Fruit fly (Drosophila melanogaster) whole organism, wandering third instar larva: ENCODE results near the gene CG32537.

Experiments used
- Abd-B ChIP-seq: fragments of >200 bp; optimal IDR thresholded peaks from 2 replicates; lab custom pipeline; 2017; ENCODE audit warnings: missing biosample characterization, missing genetic modification characterization
- CG32264 ChIP-seq: fragments of 200-800 bp; sonication (Bioruptor generic); optimal IDR thresholded peaks from 2 replicates; lab custom pipeline; 2016; ENCODE audit warnings: missing biosample characterization, missing genetic modification characterization
- CG9705 ChIP-seq: fragments of 200-800 bp; sonication (Bioruptor generic); optimal IDR thresholded peaks from 2 replicates; lab custom pipeline; 2018; ENCODE audit warnings: missing biosample characterization, mild to moderate bottlenecking, missing genetic modification characterization
- CrebA ChIP-seq: fragments of 200-800 bp; sonication (Bioruptor generic); optimal IDR thresholded peaks from 2 replicates; lab custom pipeline; 2016; ENCODE audit warnings: missing biosample characterization, mild to moderate bottlenecking, missing genetic modification characterization, borderline replicate concordance
- Dfd ChIP-seq: fragments of >200 bp; optimal IDR thresholded peaks from 2 replicates; lab custom pipeline; 2017; ENCODE audit warnings: missing biosample characterization, missing genetic modification characterization
- Dif ChIP-seq: fragments of 200-275, 200-300 bp; sonication (Bioruptor generic); optimal IDR thresholded peaks from 2 replicates; lab custom pipeline; 2018; ENCODE audit warnings: missing biosample characterization, missing genetic modification characterization; ENCODE audit not compliant: partially characterized antibody
- GATAd ChIP-seq: sonication (Bioruptor generic); optimal IDR thresholded peaks from 2 replicates; lab custom pipeline; 2016; ENCODE audit warnings: missing biosample characterization, missing genetic modification characterization
- HLH106 ChIP-seq: fragments of 200-800 bp; optimal IDR thresholded peaks from 3 replicates; lab custom pipeline; 2019; ENCODE audit warnings: missing biosample characterization, mild to moderate bottlenecking, missing genetic modification characterization, moderate library complexity
- Hnf4 ChIP-seq: fragments of 200-800 bp; sonication (Bioruptor generic); optimal IDR thresholded peaks from 2 replicates; lab custom pipeline; 2016; ENCODE audit warnings: missing biosample characterization, mild to moderate bottlenecking, missing genetic modification characterization
- Hr78 ChIP-seq: fragments of >200 bp; optimal IDR thresholded peaks from 2 replicates; lab custom pipeline; 2017; ENCODE audit warnings: missing biosample characterization, missing genetic modification characterization
- Hr83 ChIP-seq: fragments of 200-300 bp; sonication (Bioruptor generic); optimal IDR thresholded peaks from 2 replicates; lab custom pipeline; 2016; ENCODE audit warnings: missing biosample characterization, mild to moderate bottlenecking, missing genetic modification characterization, moderate library complexity; ENCODE audit not compliant: poor library complexity, severe bottlenecking
- Jra ChIP-seq: sonication (Bioruptor generic); optimal IDR thresholded peaks from 2 replicates; lab custom pipeline; 2016; ENCODE audit warnings: missing biosample characterization, missing genetic modification characterization
- Mio ChIP-seq: sonication (Bioruptor generic); optimal IDR thresholded peaks from 2 replicates; lab custom pipeline; 2016; ENCODE audit warnings: missing biosample characterization, missing genetic modification characterization
- N ChIP-seq: fragments of >200 bp; optimal IDR thresholded peaks from 2 replicates; lab custom pipeline; 2018; ENCODE audit warnings: missing biosample characterization, missing external identifiers, missing genetic modification characterization
- OdsH ChIP-seq: fragments of 200-800 bp; sonication (Bioruptor generic); optimal IDR thresholded peaks from 2 replicates; lab custom pipeline; 2016; ENCODE audit warnings: missing biosample characterization, mild to moderate bottlenecking, missing genetic modification characterization
- Rel ChIP-seq, 2 experiments: fragments of 200-800 bp; sonication (Bioruptor generic) in 1 of 2; optimal IDR thresholded peaks; 2 replicates in 1 of 2; 3 replicates in 1 of 2; lab custom pipeline; 2016 to 2019; ENCODE audit warnings: mild to moderate bottlenecking in 2 of 2, missing biosample characterization in 2 of 2, missing genetic modification characterization in 2 of 2, moderate library complexity in 1 of 2
- Vsx2 ChIP-seq: fragments of 200-300, 225-300 bp; sonication (Bioruptor generic); optimal IDR thresholded peaks from 2 replicates; lab custom pipeline; 2018; ENCODE audit warnings: missing biosample characterization, missing genetic modification characterization; ENCODE audit not compliant: partially characterized antibody
- br ChIP-seq: fragments of 200-800 bp; sonication (Bioruptor generic); optimal IDR thresholded peaks from 2 replicates; lab custom pipeline; 2016; ENCODE audit warnings: missing biosample characterization, missing genetic modification characterization
- brk ChIP-seq: fragments of 200-800 bp; sonication (Bioruptor generic); optimal IDR thresholded peaks from 2 replicates; lab custom pipeline; 2016; ENCODE audit warnings: missing biosample characterization, mild to moderate bottlenecking, missing genetic modification characterization
- dl ChIP-seq, 2 experiments: fragments of 175-275, 200-275 bp in 1 of 2; fragments of 200-275 bp in 1 of 2; sonication (Bioruptor generic); optimal IDR thresholded peaks; lab custom pipeline; 2018; ENCODE audit warnings: mild to moderate bottlenecking in 2 of 2, missing biosample characterization in 2 of 2, missing genetic modification characterization in 2 of 2, moderate library complexity in 2 of 2; ENCODE audit not compliant: partially characterized antibody in 2 of 2, insufficient read depth in 1 of 2
- dmrt93B ChIP-seq: fragments of 200-800 bp; sonication (Bioruptor generic); optimal IDR thresholded peaks from 2 replicates; lab custom pipeline; 2018; ENCODE audit warnings: missing biosample characterization, mild to moderate bottlenecking, missing genetic modification characterization
- dsf ChIP-seq: sonication (Bioruptor generic); optimal IDR thresholded peaks from 2 replicates; lab custom pipeline; 2016; ENCODE audit warnings: missing biosample characterization, missing genetic modification characterization, borderline replicate concordance
- ey ChIP-seq: fragments of 200-800 bp; sonication (Bioruptor generic); optimal IDR thresholded peaks from 2 replicates; lab custom pipeline; 2016; ENCODE audit warnings: missing biosample characterization, missing genetic modification characterization
- foxo ChIP-seq, 2 experiments: fragments of 200-800 bp; sonication (Bioruptor generic); optimal IDR thresholded peaks; 2 replicates in 1 of 2; 3 replicates in 1 of 2; lab custom pipeline; 2016 to 2017; ENCODE audit warnings: missing biosample characterization in 2 of 2, missing genetic modification characterization in 2 of 2
- fru ChIP-seq: fragments of 200-800 bp; sonication (Bioruptor generic); optimal IDR thresholded peaks from 3 replicates; lab custom pipeline; 2016; ENCODE audit warnings: missing biosample characterization, mild to moderate bottlenecking, missing genetic modification characterization
- h ChIP-seq: fragments of 200-800 bp; sonication (Bioruptor generic); optimal IDR thresholded peaks from 3 replicates; lab custom pipeline; 2016; ENCODE audit warnings: missing biosample characterization, mild to moderate bottlenecking, missing genetic modification characterization
- jim ChIP-seq: fragments of 175-275, 200-325 bp; sonication (Bioruptor generic); optimal IDR thresholded peaks from 2 replicates; lab custom pipeline; 2016; ENCODE audit warnings: missing biosample characterization, mild to moderate bottlenecking, missing genetic modification characterization
- lola ChIP-seq: fragments of >200 bp; optimal IDR thresholded peaks from 2 replicates; lab custom pipeline; 2017; ENCODE audit warnings: missing biosample characterization, missing genetic modification characterization
- pan ChIP-seq: fragments of >200 bp; optimal IDR thresholded peaks from 2 replicates; lab custom pipeline; 2017
- psq ChIP-seq: fragments of 200-800 bp; sonication (Bioruptor generic); optimal IDR thresholded peaks from 3 replicates; lab custom pipeline; 2017; ENCODE audit warnings: missing biosample characterization, mild to moderate bottlenecking, missing genetic modification characterization, moderate library complexity
- rgr ChIP-seq: fragments of 200-800 bp; sonication (Bioruptor generic); optimal IDR thresholded peaks from 3 replicates; lab custom pipeline; 2016; ENCODE audit warnings: missing biosample characterization, mild to moderate bottlenecking, missing genetic modification characterization
- sage ChIP-seq: fragments of 200-800 bp; sonication (Bioruptor generic); optimal IDR thresholded peaks from 2 replicates; lab custom pipeline; 2016; ENCODE audit warnings: missing biosample characterization, mild to moderate bottlenecking, missing genetic modification characterization
- sv ChIP-seq: fragments of 200-800 bp; sonication (Bioruptor generic); optimal IDR thresholded peaks from 3 replicates; lab custom pipeline; 2016; ENCODE audit warnings: missing biosample characterization, missing genetic modification characterization
- tai ChIP-seq: sonication (Bioruptor generic); optimal IDR thresholded peaks from 2 replicates; lab custom pipeline; 2016; ENCODE audit warnings: missing biosample characterization, missing genetic modification characterization
- usp ChIP-seq: fragments of >200 bp; optimal IDR thresholded peaks from 2 replicates; lab custom pipeline; 2017; ENCODE audit warnings: missing biosample characterization, missing genetic modification characterization
- woc ChIP-seq: sonication (Bioruptor generic); optimal IDR thresholded peaks from 2 replicates; lab custom pipeline; 2016; ENCODE audit warnings: missing biosample characterization, mild to moderate bottlenecking, missing genetic modification characterization

The CG32537 gene

DNA sequence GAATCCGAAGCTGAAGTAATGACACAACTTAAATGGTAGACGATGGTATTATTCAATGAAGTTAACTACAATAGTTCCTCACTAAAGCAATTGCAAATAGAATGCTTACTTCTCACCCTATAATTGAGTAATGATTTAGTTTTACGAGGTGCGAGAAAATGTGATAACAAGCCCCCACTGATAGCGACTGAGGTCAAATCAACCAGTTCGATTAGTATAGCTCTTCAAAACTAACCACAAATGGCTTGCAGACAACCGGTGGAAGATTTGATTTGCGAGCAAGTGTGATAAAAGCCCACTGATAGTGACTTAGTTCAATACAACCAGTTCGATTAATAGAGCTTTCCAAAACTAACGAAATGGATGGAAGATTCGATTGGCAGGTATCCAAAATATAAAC, 37.0 kb downstream of the CG32537 start:
- TF ChIP-seq Rel (GFP tag; optimal IDR thresholded peaks at IDR 0.05; lab: Kevin White, UChicago), result no peak
- no peak for TF ChIP-seq Rel (tag; optimal IDR thresholded peaks at IDR 0.05; lab: Kevin White, UChicago)
- no peak for TF ChIP-seq sv
- TF ChIP-seq pan (lab: Kevin White, UChicago), result no peak
- TF ChIP-seq Vsx2 (GFP tag; lab: Kevin White, UChicago), result no peak
- no peak for TF ChIP-seq Hr78 (GFP tag; lab: Kevin White, UChicago)
- no peak for TF ChIP-seq ey (GFP tag; lab: Kevin White, UChicago)
- no peak for TF ChIP-seq h (GFP tag; lab: Kevin White, UChicago)
- TF ChIP-seq lola (GFP tag; lab: Kevin White, UChicago), result no peak
- TF ChIP-seq rgr (GFP tag; lab: Kevin White, UChicago), result no peak
- TF ChIP-seq Abd-B (GFP tag; lab: Kevin White, UChicago), result no peak
- TF ChIP-seq fru, result no peak
- TF ChIP-seq Hnf4, result no peak
- TF ChIP-seq br (GFP tag; lab: Kevin White, UChicago), result no peak
- no peak for TF ChIP-seq usp (GFP tag; lab: Kevin White, UChicago)
- no peak for TF ChIP-seq CG32264

DNA sequence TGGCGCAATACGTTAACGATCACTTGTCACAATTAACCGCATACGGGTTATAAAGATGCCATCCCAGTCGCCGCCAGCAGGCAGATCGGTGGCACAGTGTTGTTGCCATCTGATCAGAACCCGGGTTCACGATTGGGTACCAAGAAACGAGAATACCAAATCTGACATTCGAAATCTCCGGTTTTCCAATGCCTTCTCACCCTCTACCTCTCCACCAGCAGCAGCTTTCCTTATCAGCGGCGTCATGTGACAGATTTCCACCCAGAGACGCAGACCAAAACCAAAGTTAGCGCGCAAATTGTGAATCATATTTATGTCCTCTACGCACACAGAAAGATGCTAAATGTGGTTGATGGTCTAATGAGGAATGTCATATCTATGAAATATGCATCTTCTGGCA, 37.7 kb downstream of the CG32537 start:
- TF ChIP-seq usp (GFP tag; lab: Kevin White, UChicago) (no peak), woc (GFP tag; lab: Kevin White, UChicago) (no peak), rgr (GFP tag; lab: Kevin White, UChicago) (no peak), OdsH (GFP tag; lab: Kevin White, UChicago) (no peak), jim (GFP tag; lab: Kevin White, UChicago) (no peak), dmrt93B (GFP tag; lab: Kevin White, UChicago) (no peak), N (GFP tag; lab: Kevin White, UChicago) (no peak), Dif (GFP tag; lab: Kevin White, UChicago) (no peak), CG9705 (GFP tag; lab: Kevin White, UChicago) (no peak), Hnf4 (no peak), tai (no peak), Jra (GFP tag; lab: Kevin White, UChicago) (no peak)

DNA sequence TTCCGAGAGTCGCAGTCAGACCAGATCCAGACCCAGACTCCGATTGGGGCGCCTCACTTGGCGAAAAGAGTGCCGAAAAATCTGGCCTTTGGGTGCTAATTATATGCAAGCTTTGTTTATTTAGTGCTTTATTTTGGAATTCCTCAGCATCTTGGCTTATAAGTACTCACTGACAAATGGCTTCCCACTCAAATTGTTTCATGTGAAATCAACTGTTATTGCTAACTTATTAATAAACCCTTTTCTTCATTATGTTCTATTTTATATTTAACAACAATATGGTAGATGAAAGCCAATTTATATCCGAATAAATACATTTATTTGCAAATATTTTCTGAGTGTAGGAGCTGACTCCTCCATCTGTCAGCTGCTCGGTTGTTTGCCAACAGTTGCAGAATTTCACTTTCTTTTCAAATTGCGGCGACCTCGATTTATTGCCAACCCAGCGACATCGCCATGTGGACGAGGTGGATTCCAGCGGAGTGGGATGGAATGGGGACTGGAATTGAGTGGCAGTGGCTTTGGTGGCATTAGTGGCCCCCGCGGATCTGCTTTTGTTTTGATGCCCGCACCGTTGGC, 46.4 kb downstream of the CG32537 start:
- peak; percentile 42 for TF ChIP-seq Vsx2 (GFP tag; lab: Kevin White, UChicago)
- no peak for TF ChIP-seq sage
- no peak for TF ChIP-seq Jra (GFP tag; lab: Kevin White, UChicago)
- no peak for TF ChIP-seq CrebA
- peak; percentile 66 for TF ChIP-seq fru
- peak; percentile 42 for TF ChIP-seq woc (GFP tag; lab: Kevin White, UChicago)
- no peak for TF ChIP-seq Hnf4
- peak; percentile 54 for TF ChIP-seq h (GFP tag; lab: Kevin White, UChicago)
- no peak for TF ChIP-seq tai
- TF ChIP-seq OdsH (GFP tag; lab: Kevin White, UChicago), result peak; percentile 21
- TF ChIP-seq ey (GFP tag; lab: Kevin White, UChicago), result peak; percentile 27
- no peak for TF ChIP-seq lola (GFP tag; lab: Kevin White, UChicago)
- no peak for TF ChIP-seq pan (lab: Kevin White, UChicago)
- TF ChIP-seq CG32264, result no peak
- TF ChIP-seq Mio (GFP tag; lab: Kevin White, UChicago), result no peak
- peak; percentile 33 for TF ChIP-seq rgr (GFP tag; lab: Kevin White, UChicago)
- no peak for TF ChIP-seq jim (GFP tag; lab: Kevin White, UChicago)
- TF ChIP-seq dsf (GFP tag; lab: Kevin White, UChicago), result no peak
- no peak for TF ChIP-seq brk (GFP tag; lab: Kevin White, UChicago)
- TF ChIP-seq dl (GFP tag; optimal IDR thresholded peaks at IDR 0.05; lab: Kevin White, UChicago; ENCODE audit: insufficient read depth in 1 of 2, partially characterized antibody in 2 of 2), result no peak
- peak in 1 of 2 experiments; percentile 55 for TF ChIP-seq foxo (GFP tag; optimal IDR thresholded peaks at IDR 0.05; lab: Kevin White, UChicago)
- TF ChIP-seq Dfd (GFP tag; lab: Kevin White, UChicago), result no peak
- TF ChIP-seq Hr83 (GFP tag; lab: Kevin White, UChicago), result no peak
- no peak for TF ChIP-seq GATAd (GFP tag; lab: Kevin White, UChicago)
- TF ChIP-seq HLH106, result peak; percentile 61
- peak; percentile 25 for TF ChIP-seq psq
- no peak for TF ChIP-seq Rel (GFP tag; optimal IDR thresholded peaks at IDR 0.05; lab: Kevin White, UChicago)
- no peak for TF ChIP-seq Rel (tag; optimal IDR thresholded peaks at IDR 0.05; lab: Kevin White, UChicago)
- TF ChIP-seq br (GFP tag; lab: Kevin White, UChicago), result peak; percentile 38
- peak; percentile 40 for TF ChIP-seq dmrt93B (GFP tag; lab: Kevin White, UChicago)
- TF ChIP-seq N (GFP tag; lab: Kevin White, UChicago), result no peak
- no peak for TF ChIP-seq sv
- TF ChIP-seq CG9705 (GFP tag; lab: Kevin White, UChicago), result no peak
- no peak for TF ChIP-seq usp (GFP tag; lab: Kevin White, UChicago)
- no peak for TF ChIP-seq Dif (GFP tag; lab: Kevin White, UChicago)
- TF ChIP-seq, all 38 proteins: peak for 12
